Worm (Caenorhabditis elegans) whole organism, L3 larva: ENCODE measurements around the gene F54C9.14.

ENCODE experiments used
- ZK546.5 ChIP-seq: sonication (generic microtip); optimal IDR thresholded peaks from 2 replicates; lab custom pipeline; 2017; ENCODE audit warnings: missing biosample characterization, missing genetic modification characterization
- aly-2 ChIP-seq: fragments of 150-350 bp; optimal IDR thresholded peaks from 2 replicates; lab custom pipeline; 2014; ENCODE audit warnings: missing biosample characterization, missing genetic modification characterization
- ama-1 ChIP-seq: fragments of 150-350 bp; optimal IDR thresholded peaks from 2 replicates; lab custom pipeline; 2018
- ceh-16 ChIP-seq: sonication (generic microtip); optimal IDR thresholded peaks from 2 replicates; lab custom pipeline; 2017; ENCODE audit warnings: missing biosample characterization, missing genetic modification characterization
- ceh-28 ChIP-seq: fragments of 150-350 bp; optimal IDR thresholded peaks from 2 replicates; lab custom pipeline; 2014; ENCODE audit warnings: missing biosample characterization, missing genetic modification reagents, missing genetic modification characterization
- ceh-82 ChIP-seq: fragments of 150-350 bp; optimal IDR thresholded peaks from 2 replicates; lab custom pipeline; 2014; ENCODE audit warnings: missing biosample characterization, missing genetic modification characterization
- daf-12 ChIP-seq: fragments of 150-350 bp; optimal IDR thresholded peaks from 2 replicates; lab custom pipeline; 2014; ENCODE audit warnings: missing biosample characterization, missing genetic modification reagents, missing genetic modification characterization
- egl-27 ChIP-seq: sonication (generic microtip); optimal IDR thresholded peaks from 4 replicates; lab custom pipeline; 2017; ENCODE audit warnings: missing biosample characterization, missing genetic modification reagents, missing genetic modification characterization
- egl-5 ChIP-seq: fragments of 150-350 bp; optimal IDR thresholded peaks from 2 replicates; lab custom pipeline; 2017; ENCODE audit warnings: missing biosample characterization, missing genetic modification reagents, missing genetic modification characterization, inconsistent platforms
- elt-1 ChIP-seq: fragments of 150-350 bp; optimal IDR thresholded peaks from 2 replicates; lab custom pipeline; 2014; ENCODE audit warnings: missing biosample characterization, missing genetic modification characterization
- eor-1 ChIP-seq, 2 experiments: fragments of 150-350 bp; optimal IDR thresholded peaks; 2 replicates each; lab custom pipeline; 2014 to 2018; ENCODE audit warnings: missing biosample characterization in 2 of 2, missing genetic modification characterization in 2 of 2
- fkh-10 ChIP-seq: sonication (generic microtip); optimal IDR thresholded peaks from 2 replicates; lab custom pipeline; 2017; ENCODE audit warnings: missing biosample characterization, missing genetic modification reagents, missing genetic modification characterization
- fos-1 ChIP-seq: fragments of 150-350 bp; optimal IDR thresholded peaks from 2 replicates; lab custom pipeline; 2014; ENCODE audit warnings: missing biosample characterization, missing genetic modification characterization
- hmg-11 ChIP-seq: sonication (generic microtip); optimal IDR thresholded peaks from 2 replicates; lab custom pipeline; 2016; ENCODE audit warnings: missing genetic modification characterization, missing compliant biosample characterization
- jun-1 ChIP-seq: fragments of 150-350 bp; optimal IDR thresholded peaks from 2 replicates; lab custom pipeline; 2014; ENCODE audit warnings: missing biosample characterization, missing genetic modification reagents, missing genetic modification characterization
- lin-15B ChIP-seq: fragments of 150-350 bp; optimal IDR thresholded peaks from 2 replicates; lab custom pipeline; 2014; ENCODE audit warnings: missing biosample characterization, missing genetic modification characterization
- mdl-1 ChIP-seq: fragments of 150-350 bp; optimal IDR thresholded peaks from 2 replicates; lab custom pipeline; 2014; ENCODE audit warnings: missing biosample characterization, missing genetic modification characterization
- mml-1 ChIP-seq: fragments of 150-350 bp; sonication (generic microtip); optimal IDR thresholded peaks from 3 replicates; lab custom pipeline; 2014; ENCODE audit warnings: missing biosample characterization, missing genetic modification characterization
- nhr-23 ChIP-seq: fragments of 150-350 bp; optimal IDR thresholded peaks from 2 replicates; lab custom pipeline; 2014; ENCODE audit warnings: missing biosample characterization, missing genetic modification reagents, missing genetic modification characterization
- nhr-237 ChIP-seq: fragments of 150-350 bp; optimal IDR thresholded peaks from 2 replicates; lab custom pipeline; 2014; ENCODE audit warnings: missing biosample characterization, missing genetic modification characterization
- nhr-25 ChIP-seq: sonication (generic microtip); optimal IDR thresholded peaks from 2 replicates; lab custom pipeline; 2017; ENCODE audit warnings: missing biosample characterization, missing genetic modification characterization
- nhr-28 ChIP-seq: fragments of 150-350 bp; optimal IDR thresholded peaks from 2 replicates; lab custom pipeline; 2014; ENCODE audit warnings: missing biosample characterization, missing genetic modification characterization
- nhr-67 ChIP-seq: fragments of 150-350 bp; optimal IDR thresholded peaks from 2 replicates; lab custom pipeline; 2014; ENCODE audit warnings: missing biosample characterization, missing genetic modification characterization
- nhr-77 ChIP-seq: fragments of 150-350 bp; optimal IDR thresholded peaks from 2 replicates; lab custom pipeline; 2014; ENCODE audit warnings: missing biosample characterization, missing genetic modification characterization
- pha-4 ChIP-seq: fragments of 150-350 bp; optimal IDR thresholded peaks from 2 replicates; lab custom pipeline; 2014; ENCODE audit warnings: missing biosample characterization, missing genetic modification reagents, missing genetic modification characterization
- pqm-1 ChIP-seq: fragments of 150-350 bp; optimal IDR thresholded peaks from 2 replicates; lab custom pipeline; 2017; ENCODE audit warnings: missing biosample characterization, missing genetic modification characterization, inconsistent platforms
- sea-2 ChIP-seq: fragments of 150-350 bp; sonication (generic microtip); optimal IDR thresholded peaks from 4 replicates; lab custom pipeline; 2014; ENCODE audit warnings: missing biosample characterization, missing genetic modification reagents, missing genetic modification characterization
- skn-1 ChIP-seq: fragments of 150-350 bp; optimal IDR thresholded peaks from 2 replicates; lab custom pipeline; 2014; ENCODE audit warnings: missing biosample characterization, missing genetic modification characterization
- snpc-4 ChIP-seq: fragments of 150-350 bp; optimal IDR thresholded peaks from 2 replicates; lab custom pipeline; 2014; ENCODE audit warnings: missing biosample characterization, missing genetic modification characterization
- tbx-2 ChIP-seq: sonication (generic microtip); optimal IDR thresholded peaks from 2 replicates; lab custom pipeline; 2016; ENCODE audit warnings: mild to moderate bottlenecking, missing genetic modification characterization, missing compliant biosample characterization
- unc-39 ChIP-seq: sonication (generic microtip); optimal IDR thresholded peaks from 4 replicates; lab custom pipeline; 2017; ENCODE audit warnings: missing biosample characterization, missing genetic modification characterization
- unc-62 ChIP-seq: fragments of 150-350 bp; sonication (generic microtip); optimal IDR thresholded peaks from 4 replicates; lab custom pipeline; 2014; ENCODE audit warnings: missing biosample characterization, missing genetic modification reagents, missing genetic modification characterization
- zag-1 ChIP-seq: fragments of 150-350 bp; optimal IDR thresholded peaks from 2 replicates; lab custom pipeline; 2014; ENCODE audit warnings: missing biosample characterization, missing genetic modification characterization
- ztf-11 ChIP-seq: fragments of 150-350 bp; optimal IDR thresholded peaks from 2 replicates; lab custom pipeline; 2014; ENCODE audit warnings: missing biosample characterization, missing genetic modification characterization
- ztf-4 ChIP-seq: fragments of 150-350 bp; optimal IDR thresholded peaks from 2 replicates; lab custom pipeline; 2014; ENCODE audit warnings: missing biosample characterization, missing genetic modification characterization

F54C9.14 gene

DNA sequence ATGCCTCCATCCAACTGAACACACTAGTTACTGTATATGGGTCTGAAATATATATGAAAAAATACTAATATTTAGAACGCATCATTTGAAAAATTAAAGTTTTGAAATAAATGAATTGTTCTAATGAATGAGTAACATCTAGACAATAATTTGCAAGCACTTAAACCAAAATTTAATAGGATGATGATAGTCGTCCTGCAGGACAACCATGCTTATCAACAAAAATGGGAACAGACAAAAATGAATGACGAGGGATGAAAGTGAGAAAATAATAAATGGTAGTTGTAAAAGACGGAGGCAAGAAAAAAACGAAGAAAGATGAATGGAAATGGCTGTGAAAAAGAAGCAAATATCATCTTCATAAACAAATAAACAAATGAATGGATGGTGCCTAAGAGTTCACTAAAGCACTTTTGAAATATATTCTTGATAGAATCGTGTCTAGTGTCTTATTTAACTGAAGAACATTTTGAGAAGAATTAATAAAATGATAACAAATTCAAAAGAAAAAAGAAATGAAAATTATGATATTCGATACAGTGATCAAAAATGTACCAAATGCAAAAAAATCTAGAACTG lies 30.8 kb upstream of the F54C9.14 start, which contains the start of gene gldi-7:
gldi-7 (minus strand) TSS at position 42 of the 579 bp plus-strand sequence.
- TF ChIP-seq ztf-11 (tag; lab: Kevin White, UChicago) (no peak), pqm-1 (peak; percentile 15), nhr-67 (tag; lab: Kevin White, UChicago) (no peak), jun-1 (tag; lab: Kevin White, UChicago) (no peak), lin-15B (tag; lab: Kevin White, UChicago) (no peak), zag-1 (no peak), mml-1 (no peak), nhr-23 (tag; lab: Kevin White, UChicago) (no peak)

DNA sequence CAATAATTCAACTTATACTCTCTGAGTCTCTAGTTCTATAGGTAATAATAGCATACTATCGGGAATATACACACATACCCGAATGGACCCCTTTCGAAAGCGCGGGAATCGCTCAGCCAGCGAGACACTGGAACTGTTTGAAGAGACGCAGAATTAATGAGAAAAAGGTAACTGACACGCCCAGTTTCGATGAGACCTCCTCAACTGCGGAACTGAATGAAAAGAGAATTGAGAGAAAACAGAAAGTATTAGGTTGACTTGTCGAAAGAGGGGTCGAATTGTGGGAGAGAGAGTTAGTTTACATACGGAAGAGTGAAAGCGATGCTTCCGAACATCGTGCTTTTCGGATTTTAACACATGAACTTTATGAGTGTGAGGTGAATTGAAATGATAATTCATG lies 30.1 kb upstream of the F54C9.14 start:
- TF ChIP-seq pha-4 = peak; percentile 20
- no peak for TF ChIP-seq skn-1 (tag; lab: Kevin White, UChicago)
- TF ChIP-seq nhr-237 (tag; lab: Kevin White, UChicago) = no peak
- peak; percentile 39 for TF ChIP-seq nhr-23 (tag; lab: Kevin White, UChicago)
- TF ChIP-seq lin-15B (tag; lab: Kevin White, UChicago) = no peak
- TF ChIP-seq nhr-25 (tag; lab: Kevin White, UChicago) = peak; percentile 49
- no peak for TF ChIP-seq fos-1 (tag; lab: Kevin White, UChicago)
- no peak for TF ChIP-seq ztf-4 (tag; lab: Kevin White, UChicago)
- TF ChIP-seq, all 47 proteins: peak for 3

DNA sequence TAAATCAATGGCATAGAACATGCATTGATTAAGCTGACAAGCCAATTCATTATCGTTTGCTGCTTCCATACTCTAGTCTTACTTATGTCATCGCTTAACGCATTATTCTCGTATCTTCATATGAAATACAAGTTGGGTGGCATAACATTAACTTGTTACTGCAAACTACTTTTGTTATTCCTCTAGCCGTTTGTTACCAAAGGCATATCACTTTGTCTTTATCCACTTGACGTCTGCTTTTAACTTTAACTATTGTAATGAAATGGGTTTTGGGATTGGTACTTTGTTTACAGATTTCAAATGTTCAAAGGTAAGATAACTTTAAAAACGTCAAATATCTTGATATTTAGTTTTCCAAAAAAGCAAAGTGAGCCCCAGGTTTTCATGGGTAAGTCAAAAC lies 26.0 kb upstream of the F54C9.14 start, which contains the start of gene W01C9.2:
W01C9.2 (plus strand) TSS at position 301 of the 400 bp plus-strand sequence.
- TF ChIP-seq ztf-11 (tag; lab: Kevin White, UChicago) = no peak
- TF ChIP-seq nhr-67 (tag; lab: Kevin White, UChicago) = no peak
- no peak for TF ChIP-seq mdl-1 (tag; lab: Kevin White, UChicago)
- TF ChIP-seq eor-1 (tag; optimal IDR thresholded peaks at IDR 0.05; lab: Kevin White, UChicago) = no peak
- TF ChIP-seq aly-2 (tag; lab: Kevin White, UChicago) = no peak
- TF ChIP-seq unc-62 (GFP tag; lab: Kevin White, UChicago) = no peak
- no peak for TF ChIP-seq snpc-4 (tag; lab: Kevin White, UChicago)
- no peak for TF ChIP-seq ztf-4 (tag; lab: Kevin White, UChicago)
- TF ChIP-seq nhr-25 (tag; lab: Kevin White, UChicago) = no peak
- no peak for TF ChIP-seq elt-1 (tag; lab: Kevin White, UChicago)
- TF ChIP-seq ceh-28 (tag; lab: Kevin White, UChicago) = no peak
- no peak for TF ChIP-seq lin-15B (tag; lab: Kevin White, UChicago)
- no peak for TF ChIP-seq sea-2 (GFP tag; lab: Kevin White, UChicago)
- TF ChIP-seq egl-27 = no peak
- TF ChIP-seq nhr-28 = no peak
- no peak for TF ChIP-seq skn-1 (tag; lab: Kevin White, UChicago)
- TF ChIP-seq daf-12 (tag; lab: Kevin White, UChicago) = no peak
- no peak for TF ChIP-seq fos-1 (tag; lab: Kevin White, UChicago)

DNA sequence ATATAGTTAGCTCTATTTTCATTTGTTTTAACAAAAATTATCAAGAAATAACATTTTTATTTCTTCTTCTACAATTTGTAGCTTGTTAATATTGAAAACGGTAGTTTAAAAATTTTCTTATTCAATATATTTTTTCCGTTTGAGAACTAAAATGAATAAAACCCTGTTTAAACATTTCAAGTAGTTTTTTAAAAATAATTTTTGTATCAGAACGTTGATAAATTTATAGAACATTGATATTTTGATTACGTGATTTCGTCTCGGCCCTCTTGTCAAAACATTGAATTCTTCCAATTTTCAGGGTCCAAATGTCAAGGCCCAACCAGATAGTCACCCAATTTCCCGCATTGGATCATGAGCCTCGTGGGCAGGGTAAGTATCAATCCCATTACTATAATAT lies 21.7 kb upstream of the F54C9.14 start, which contains the start of gene pqn-73:
pqn-73 (plus strand) TSS at position 301 of the 400 bp plus-strand sequence.
- no peak for TF ChIP-seq ama-1 (lab: Kevin White, UChicago)
- no peak for TF ChIP-seq nhr-77
- no peak for TF ChIP-seq pqm-1
- no peak for TF ChIP-seq sea-2 (GFP tag; lab: Kevin White, UChicago)
- TF ChIP-seq egl-5 (tag; lab: Kevin White, UChicago) = no peak
- TF ChIP-seq tbx-2 (tag; lab: Kevin White, UChicago) = no peak
- TF ChIP-seq nhr-67 (tag; lab: Kevin White, UChicago) = no peak
- no peak for TF ChIP-seq aly-2 (tag; lab: Kevin White, UChicago)
- TF ChIP-seq fkh-10 (GFP tag; lab: Kevin White, UChicago) = no peak
- TF ChIP-seq eor-1 (tag; optimal IDR thresholded peaks at IDR 0.05; lab: Kevin White, UChicago) = no peak
- no peak for TF ChIP-seq nhr-28
- TF ChIP-seq ZK546.5 (tag; lab: Kevin White, UChicago) = no peak
- no peak for TF ChIP-seq ztf-11 (tag; lab: Kevin White, UChicago)
- TF ChIP-seq pha-4 = no peak
- TF ChIP-seq skn-1 (tag; lab: Kevin White, UChicago) = no peak
- no peak for TF ChIP-seq ceh-16 (tag; lab: Kevin White, UChicago)
- no peak for TF ChIP-seq unc-39 (tag; lab: Kevin White, UChicago)
- TF ChIP-seq nhr-25 (tag; lab: Kevin White, UChicago) = no peak

DNA sequence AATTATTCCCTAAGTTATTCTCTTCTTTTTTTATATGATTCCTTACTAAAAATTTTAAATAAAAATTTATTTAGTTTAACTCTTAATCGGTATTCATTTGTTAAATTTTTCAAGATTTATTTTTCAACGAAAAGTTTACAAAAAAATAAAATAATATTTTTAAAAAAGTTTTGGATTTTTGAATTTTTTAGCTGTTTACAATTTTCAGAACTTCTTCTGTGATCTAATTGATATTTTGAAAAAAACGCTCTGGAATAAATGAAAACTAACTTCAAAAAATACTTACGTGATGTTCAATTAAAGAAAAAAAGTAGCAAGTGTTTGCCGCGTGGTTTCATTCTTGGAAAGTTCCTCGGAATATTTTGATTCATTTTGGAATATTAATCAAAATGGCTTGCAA lies 16.8 kb upstream of the F54C9.14 start, which contains the start of gene decr-1.2:
decr-1.2 (plus strand) TSS at position 301 of the 400 bp plus-strand sequence.
- TF ChIP-seq ceh-82 (tag; lab: Kevin White, UChicago) (no peak), hmg-11 (no peak), nhr-28 (no peak)
